Fruit fly (Drosophila melanogaster) whole organism, embryonic: ENCODE results near the gene TwdlX.

Source experiments
- Ada2b ChIP-seq: fragments of 200-800 bp; sonication (Bioruptor generic); IDR thresholded peaks from 2 replicates; pipeline ENCODE4 v1.3.6; 2022; ENCODE audit warnings: missing biosample characterization, missing genetic modification characterization
- Adf1 ChIP-seq: fragments of 200-800 bp; sonication (Bioruptor generic); IDR thresholded peaks from 2 replicates; pipeline ENCODE4 v1.3.6; 2022; ENCODE audit warnings: missing biosample characterization, missing genetic modification characterization
- Antp ChIP-seq: fragments of 200-800 bp; sonication (Bioruptor generic); optimal IDR thresholded peaks from 3 replicates; lab custom pipeline; 2016; ENCODE audit warnings: missing biosample characterization, missing genetic modification characterization
- B-H2 ChIP-seq: fragments of 200-800 bp; sonication (Bioruptor generic); optimal IDR thresholded peaks from 2 replicates; lab custom pipeline; 2018; ENCODE audit warnings: missing biosample characterization, mild to moderate bottlenecking, missing genetic modification characterization
- BtbVII ChIP-seq: fragments of 200-800 bp; sonication (Bioruptor generic); optimal IDR thresholded peaks from 3 replicates; lab custom pipeline; 2017; ENCODE audit warnings: missing biosample characterization, mild to moderate bottlenecking, missing genetic modification characterization
- Bteb2 ChIP-seq: fragments of 200-800 bp; sonication (Bioruptor generic); optimal IDR thresholded peaks from 2 replicates; lab custom pipeline; 2016; ENCODE audit warnings: missing biosample characterization, missing genetic modification characterization
- CG10267 ChIP-seq: fragments of 200-800 bp; sonication (Bioruptor generic); optimal IDR thresholded peaks from 2 replicates; lab custom pipeline; 2018; ENCODE audit warnings: missing biosample characterization, mild to moderate bottlenecking, missing genetic modification characterization, moderate library complexity
- CG10274 ChIP-seq: fragments of 200-800 bp; sonication (Bioruptor generic); optimal IDR thresholded peaks from 3 replicates; lab custom pipeline; 2017; ENCODE audit warnings: missing biosample characterization, mild to moderate bottlenecking, missing genetic modification characterization
- CG10366 ChIP-seq: fragments of 200-800 bp; sonication (Bioruptor generic); IDR thresholded peaks from 2 replicates; pipeline ENCODE4 v1.3.6; 2022; ENCODE audit warnings: missing biosample characterization, missing genetic modification characterization
- CG11456 ChIP-seq: fragments of 200-800 bp; sonication (Bioruptor generic); IDR thresholded peaks from 3 replicates; pipeline ENCODE4 v1.3.6; 2022; ENCODE audit warnings: missing biosample characterization, missing genetic modification characterization
- CG11560 ChIP-seq: fragments of 200-800 bp; sonication (Bioruptor generic); IDR thresholded peaks from 3 replicates; pipeline ENCODE4 v1.3.6; 2022; ENCODE audit warnings: missing biosample characterization, missing genetic modification characterization
- CG13775 ChIP-seq: fragments of 200-800 bp; sonication (Bioruptor generic); optimal IDR thresholded peaks from 3 replicates; lab custom pipeline; 2017; ENCODE audit warnings: missing biosample characterization, mild to moderate bottlenecking, missing genetic modification characterization
- CG14441 ChIP-seq: fragments of 200-800 bp; sonication (Bioruptor generic); IDR thresholded peaks from 2 replicates; pipeline ENCODE4 v1.3.6; 2022; ENCODE audit warnings: missing biosample characterization, missing genetic modification characterization
- CG1602 ChIP-seq: fragments of 200-800 bp; sonication (Bioruptor generic); optimal IDR thresholded peaks from 3 replicates; lab custom pipeline; 2016; ENCODE audit warnings: missing biosample characterization, missing genetic modification characterization
- CG17568 ChIP-seq: fragments of 200-800 bp; sonication (Bioruptor generic); optimal IDR thresholded peaks from 2 replicates; lab custom pipeline; 2018; ENCODE audit warnings: missing biosample characterization, mild to moderate bottlenecking, missing genetic modification characterization, moderate library complexity
- CG1832 ChIP-seq: fragments of 200-800 bp; sonication (Bioruptor generic); optimal IDR thresholded peaks from 2 replicates; lab custom pipeline; 2017; ENCODE audit warnings: missing biosample characterization, mild to moderate bottlenecking, missing genetic modification characterization, inconsistent platforms
- CG3407 ChIP-seq: fragments of 200-800 bp; sonication (Bioruptor generic); optimal IDR thresholded peaks from 2 replicates; lab custom pipeline; 2018; ENCODE audit warnings: missing biosample characterization, mild to moderate bottlenecking, missing genetic modification characterization
- CG3726 ChIP-seq: fragments of 200-800 bp; sonication (Bioruptor generic); IDR thresholded peaks from 3 replicates; pipeline ENCODE4, ENCODE4 v1.3.6; 2022; ENCODE audit warnings: missing biosample characterization, missing genetic modification characterization
- CG3995 ChIP-seq: fragments of 200-800 bp; sonication (Bioruptor generic); optimal IDR thresholded peaks from 3 replicates; lab custom pipeline; 2016; ENCODE audit warnings: missing biosample characterization, missing genetic modification characterization
- CG43689 ChIP-seq: fragments of 200-800 bp; sonication (Bioruptor generic); IDR thresholded peaks from 2 replicates; pipeline ENCODE4 v1.3.6; 2022; ENCODE audit warnings: missing biosample characterization, missing genetic modification characterization
- CG4424 ChIP-seq: fragments of 200-800 bp; sonication (Bioruptor generic); optimal IDR thresholded peaks from 3 replicates; lab custom pipeline; 2016; ENCODE audit warnings: missing biosample characterization, missing genetic modification characterization
- CG5953 ChIP-seq: fragments of 200-800 bp; sonication (Bioruptor generic); IDR thresholded peaks from 2 replicates; pipeline ENCODE4 v1.3.6; 2022; ENCODE audit warnings: missing biosample characterization, missing genetic modification characterization
- CG6765 ChIP-seq: fragments of 200-800 bp; sonication (Bioruptor generic); optimal IDR thresholded peaks from 3 replicates; lab custom pipeline; 2017; ENCODE audit warnings: missing biosample characterization, mild to moderate bottlenecking, missing genetic modification characterization
- CG6813 ChIP-seq: fragments of 200-800 bp; sonication (Bioruptor generic); optimal IDR thresholded peaks from 2 replicates; lab custom pipeline; 2017; ENCODE audit warnings: missing biosample characterization, missing genetic modification characterization, mild to moderate bottlenecking, moderate library complexity, missing genetic modification reagents
- CG8924 ChIP-seq: fragments of 200-800 bp; optimal IDR thresholded peaks from 3 replicates; lab custom pipeline; 2019; ENCODE audit warnings: missing biosample characterization, mild to moderate bottlenecking, missing genetic modification characterization, moderate library complexity
- CG9215 ChIP-seq: fragments of 200-800 bp; sonication (Bioruptor generic); IDR thresholded peaks from 2 replicates; pipeline ENCODE4 v1.3.6; 2022; ENCODE audit warnings: missing biosample characterization, missing genetic modification characterization
- CG9876 ChIP-seq: fragments of 200-800 bp; sonication (Bioruptor generic); optimal IDR thresholded peaks from 2 replicates; lab custom pipeline; 2016; ENCODE audit warnings: missing biosample characterization, missing genetic modification characterization
- CG9932 ChIP-seq: fragments of 200-800 bp; sonication (Bioruptor generic); IDR thresholded peaks from 2 replicates; pipeline ENCODE4 v1.3.6; 2022; ENCODE audit warnings: missing biosample characterization, missing genetic modification characterization
- Dfd ChIP-seq, 2 experiments: fragments of >200 bp; optimal IDR thresholded peaks; 2 replicates each; lab custom pipeline; 2017; ENCODE audit warnings: missing biosample characterization in 2 of 2, missing genetic modification characterization in 2 of 2
- H15 ChIP-seq: fragments of 200-800 bp; sonication (Bioruptor generic); IDR thresholded peaks from 3 replicates; pipeline ENCODE4 v1.3.6; 2022; ENCODE audit warnings: missing biosample characterization, missing genetic modification characterization
- Side ChIP-seq: fragments of 200-800 bp; sonication (Bioruptor generic); optimal IDR thresholded peaks from 2 replicates; lab custom pipeline; 2016; ENCODE audit warnings: missing biosample characterization, missing genetic modification characterization
- az2 ChIP-seq: fragments of 200-800 bp; sonication (Bioruptor generic); optimal IDR thresholded peaks from 3 replicates; lab custom pipeline; 2016; ENCODE audit warnings: missing biosample characterization, missing genetic modification characterization
- chn ChIP-seq: fragments of 200-800 bp; sonication (Bioruptor generic); optimal IDR thresholded peaks from 2 replicates; lab custom pipeline; 2016; ENCODE audit warnings: missing biosample characterization, missing genetic modification characterization
- en ChIP-seq: fragments of 200-800 bp; sonication (Bioruptor generic); optimal IDR thresholded peaks from 2 replicates; lab custom pipeline; 2016; ENCODE audit warnings: missing biosample characterization, missing genetic modification characterization
- ewg ChIP-seq: fragments of 200-800 bp; sonication (Bioruptor generic); optimal IDR thresholded peaks from 3 replicates; lab custom pipeline; 2017; ENCODE audit warnings: mild to moderate bottlenecking, missing biosample characterization, missing genetic modification reagents, missing genetic modification characterization
- fd96Cb ChIP-seq: fragments of 200-800 bp; sonication (Bioruptor generic); optimal IDR thresholded peaks from 2 replicates; lab custom pipeline; 2018; ENCODE audit warnings: missing biosample characterization, mild to moderate bottlenecking, missing genetic modification characterization, moderate library complexity
- gcm2 ChIP-seq: fragments of 200-800 bp; sonication (Bioruptor generic); optimal IDR thresholded peaks from 2 replicates; lab custom pipeline; 2016; ENCODE audit warnings: missing biosample characterization, missing genetic modification characterization
- inv ChIP-seq: fragments of 200-800 bp; sonication (Bioruptor generic); IDR thresholded peaks from 2 replicates; pipeline ENCODE4 v1.3.6; 2022; ENCODE audit warnings: missing biosample characterization, missing genetic modification characterization; ENCODE audit not compliant: partially characterized antibody
- jumu ChIP-seq: fragments of 200-800 bp; sonication (Bioruptor generic); optimal IDR thresholded peaks from 3 replicates; lab custom pipeline; 2016; ENCODE audit warnings: missing biosample characterization, missing genetic modification characterization
- kah ChIP-seq: fragments of 200-800 bp; sonication (Bioruptor generic); optimal IDR thresholded peaks from 2 replicates; lab custom pipeline; 2018; ENCODE audit warnings: missing biosample characterization, mild to moderate bottlenecking, missing genetic modification characterization
- nom ChIP-seq: fragments of 200-800 bp; sonication (Bioruptor generic); optimal IDR thresholded peaks from 2 replicates; lab custom pipeline; 2017; ENCODE audit warnings: missing biosample characterization, missing genetic modification characterization, mild to moderate bottlenecking, moderate library complexity, missing genetic modification reagents
- onecut ChIP-seq: fragments of 200-800 bp; sonication (Bioruptor generic); IDR thresholded peaks from 2 replicates; pipeline ENCODE4 v1.3.6; 2022; ENCODE audit warnings: missing biosample characterization, missing genetic modification characterization
- otp ChIP-seq: fragments of 200-800 bp; sonication (Bioruptor generic); IDR thresholded peaks from 3 replicates; pipeline ENCODE4, ENCODE4 v1.3.6; 2022; ENCODE audit warnings: missing biosample characterization, missing genetic modification characterization
- pan ChIP-seq, 4 experiments: fragments of >200 bp in 3 of 4; fragments of 200-800 bp in 1 of 4; sonication (Bioruptor generic) in 1 of 4; optimal IDR thresholded peaks in 3 of 4; IDR thresholded peaks in 1 of 4; 2 replicates each; pipeline versions ENCODE4 v1.3.6 to Lab custom; 2017 to 2022; ENCODE audit warnings: missing biosample characterization in 2 of 4, missing genetic modification characterization in 2 of 4, mixed read lengths in 1 of 4
- prd ChIP-seq, 3 experiments: fragments of >200 bp in 2 of 3; fragments of 200-800 bp in 1 of 3; sonication (Bioruptor generic) in 1 of 3; optimal IDR thresholded peaks in 2 of 3; IDR thresholded peaks in 1 of 3; 2 replicates in 2 of 3; 3 replicates in 1 of 3; pipeline versions ENCODE4 v1.3.6 to Lab custom; 2017 to 2022; ENCODE audit warnings: missing biosample characterization in 1 of 3, missing genetic modification characterization in 1 of 3
- sim ChIP-seq: fragments of 200-800 bp; sonication (Bioruptor generic); IDR thresholded peaks from 2 replicates; pipeline ENCODE4 v1.3.6; 2022; ENCODE audit warnings: missing biosample characterization, missing genetic modification characterization
- slp2 ChIP-seq: fragments of 200-800 bp; sonication (Bioruptor generic); optimal IDR thresholded peaks from 2 replicates; lab custom pipeline; 2016; ENCODE audit warnings: missing biosample characterization, missing genetic modification characterization
- zen ChIP-seq: fragments of 200-800 bp; sonication (Bioruptor generic); optimal IDR thresholded peaks from 3 replicates; lab custom pipeline; 2018; ENCODE audit warnings: missing biosample characterization, mild to moderate bottlenecking, missing genetic modification characterization, moderate library complexity

The TwdlX gene

dm6 chrX:16772882-16773827, 42.3 kb downstream of the TwdlX start (continued):
- peak; percentile 62 for TF ChIP-seq Ada2b
- TF ChIP-seq CG11456: 0 out of 3 replicates have a peak, but pooled peaks have one; percentile 40
- TF ChIP-seq onecut (GFP tag; lab: Robert Waterston, UW): peak; percentile 61
- peak; percentile 46 for TF ChIP-seq CG1602
- TF ChIP-seq chn (GFP tag; lab: Kevin White, UChicago): peak; percentile 30
- TF ChIP-seq en (GFP tag; lab: Kevin White, UChicago): peak; percentile 39
- no peak for TF ChIP-seq CG9932 (GFP tag; lab: Robert Waterston, UW)
- TF ChIP-seq Bteb2 (GFP tag; lab: Kevin White, UChicago): no peak
- peak; percentile 75 for TF ChIP-seq jumu (GFP tag; lab: Kevin White, UChicago)
- peak; percentile 17 for TF ChIP-seq nom
- peak; percentile 67 for TF ChIP-seq Antp (GFP tag; lab: Kevin White, UChicago)
- TF ChIP-seq CG3995 (GFP tag; lab: Kevin White, UChicago): no peak
- TF ChIP-seq BtbVII: no peak
- no peak for TF ChIP-seq CG17568 (GFP tag; lab: Kevin White, UChicago)
- TF ChIP-seq CG9215 (GFP tag; lab: Robert Waterston, UW): peak; percentile 39; the same call in 1 of the 2 replicates
- peak; percentile 59 for TF ChIP-seq fd96Cb (tag; lab: Kevin White, UChicago)
- no peak for TF ChIP-seq CG10274
- peak; percentile 62 for TF ChIP-seq CG10267 (tag; lab: Kevin White, UChicago)
- no peak for TF ChIP-seq pan (optimal IDR thresholded peaks at IDR 0.05; lab: Kevin White, UChicago)
- peak in 1 of 2 experiments; percentile 63 for TF ChIP-seq pan (GFP tag; optimal IDR thresholded peaks at IDR 0.05 in 1 of 2, IDR thresholded peaks at IDR 0.05 in 1 of 2)
- TF ChIP-seq az2 (GFP tag; lab: Kevin White, UChicago): peak; percentile 55
- TF ChIP-seq CG5953: no peak
- TF ChIP-seq inv (GFP tag; lab: Robert Waterston, UW): no peak
- TF ChIP-seq CG43689: no peak
- TF ChIP-seq prd (optimal IDR thresholded peaks at IDR 0.05; lab: Kevin White, UChicago): no peak
- peak; percentile 87 for TF ChIP-seq prd (GFP tag; IDR thresholded peaks at IDR 0.05; lab: Robert Waterston, UW)
- TF ChIP-seq CG6765 (GFP tag; lab: Kevin White, UChicago): no peak
- TF ChIP-seq CG4424 (GFP tag; lab: Kevin White, UChicago): peak; percentile 72
- peak; percentile 47 for TF ChIP-seq zen (tag; lab: Kevin White, UChicago)
- TF ChIP-seq CG1832 (GFP tag; lab: Kevin White, UChicago): no peak
- TF ChIP-seq CG11560 (tag; lab: Robert Waterston, UW): no peak
- no peak for TF ChIP-seq kah
- peak; percentile 41 for TF ChIP-seq CG8924 (tag; lab: Kevin White, UChicago)
- TF ChIP-seq CG3407: no peak
- TF ChIP-seq Adf1: no peak
- peak; percentile 48; the same call in 1 of the 2 replicates for TF ChIP-seq sim (GFP tag; lab: Robert Waterston, UW)
- peak; percentile 77 for TF ChIP-seq otp (GFP tag; lab: Robert Waterston, UW)
- no peak for TF ChIP-seq Dfd (GFP tag; optimal IDR thresholded peaks at IDR 0.05; lab: Kevin White, UChicago)
- TF ChIP-seq CG10366 (GFP tag; lab: Robert Waterston, UW): peak; percentile 68
- TF ChIP-seq B-H2 (GFP tag; lab: Kevin White, UChicago): no peak
- peak; percentile 64 for TF ChIP-seq Side
- TF ChIP-seq H15 (GFP tag; lab: Robert Waterston, UW): peak; percentile 76
- TF ChIP-seq gcm2 (GFP tag; lab: Kevin White, UChicago): peak; percentile 29
- peak; percentile 35 for TF ChIP-seq CG13775 (GFP tag; lab: Kevin White, UChicago)
- no peak for TF ChIP-seq CG9876 (GFP tag; lab: Kevin White, UChicago)
- peak; percentile 1 for TF ChIP-seq ewg (GFP tag; lab: Kevin White, UChicago)
- TF ChIP-seq CG14441: peak; percentile 52
- TF ChIP-seq CG3726 (GFP tag; lab: Robert Waterston, UW): peak; percentile 61; the same call in 1 of the 3 replicates
- TF ChIP-seq CG6813: peak; percentile 27
- peak; percentile 46 for TF ChIP-seq slp2 (GFP tag; lab: Kevin White, UChicago)
